Worm (Caenorhabditis elegans) whole organism, late embryonic: Measurements from ENCODE around the gene K09E2.1.

Source experiments
- C38D4.7 ChIP-seq: fragments of 200-800 bp; sonication (Bioruptor generic); optimal IDR thresholded peaks from 2 replicates; lab custom pipeline; 2018; ENCODE audit warnings: mild to moderate bottlenecking, missing genetic modification characterization, moderate library complexity, missing compliant biosample characterization
- F13H6.1 ChIP-seq: sonication (generic microtip); optimal IDR thresholded peaks from 2 replicates; lab custom pipeline; 2016; ENCODE audit warnings: missing genetic modification characterization, missing compliant biosample characterization
- K02D7.2 ChIP-seq: sonication (generic microtip); optimal IDR thresholded peaks from 2 replicates; lab custom pipeline; 2017; ENCODE audit warnings: mild to moderate bottlenecking, missing genetic modification characterization, missing compliant biosample characterization
- K09A11.1 ChIP-seq: sonication (generic microtip); optimal IDR thresholded peaks from 2 replicates; lab custom pipeline; 2017; ENCODE audit warnings: antibody characterized with exemption, mild to moderate bottlenecking, missing genetic modification characterization, missing compliant biosample characterization; ENCODE audit not compliant: insufficient read depth
- T23F11.4 ChIP-seq: fragments of 200-800 bp; sonication (Bioruptor generic); optimal IDR thresholded peaks from 2 replicates; lab custom pipeline; 2018; ENCODE audit warnings: mild to moderate bottlenecking, missing genetic modification characterization, missing compliant biosample characterization
- Y22D7AL.16 ChIP-seq: sonication (generic microtip); optimal IDR thresholded peaks from 2 replicates; lab custom pipeline; 2016; ENCODE audit warnings: missing genetic modification characterization, missing compliant biosample characterization
- ahr-1 ChIP-seq: sonication (generic microtip); optimal IDR thresholded peaks from 2 replicates; lab custom pipeline; 2016; ENCODE audit warnings: missing genetic modification characterization, missing compliant biosample characterization
- ama-1 ChIP-seq: fragments of 150-350 bp; optimal IDR thresholded peaks from 2 replicates; lab custom pipeline; 2014
- ceh-14 ChIP-seq: sonication (generic microtip); optimal IDR thresholded peaks from 2 replicates; lab custom pipeline; 2016; ENCODE audit warnings: missing genotype, missing genetic modification characterization, missing compliant biosample characterization
- ceh-19 ChIP-seq: fragments of 200-800 bp; sonication (Bioruptor generic); optimal IDR thresholded peaks from 2 replicates; lab custom pipeline; 2018; ENCODE audit warnings: mild to moderate bottlenecking, missing genetic modification characterization, missing compliant biosample characterization
- ceh-22 ChIP-seq: sonication (generic microtip); optimal IDR thresholded peaks from 2 replicates; lab custom pipeline; 2017; ENCODE audit warnings: missing biosample characterization, missing genetic modification characterization
- ceh-31 ChIP-seq: sonication (generic microtip); optimal IDR thresholded peaks from 2 replicates; lab custom pipeline; 2016; ENCODE audit warnings: missing genetic modification characterization, missing compliant biosample characterization
- ceh-45 ChIP-seq: fragments of 200-800 bp; sonication (Bioruptor generic); IDR thresholded peaks from 2 replicates; pipeline ENCODE4 v1.3.6; 2022; ENCODE audit warnings: missing genetic modification reagents, missing genetic modification characterization, missing compliant biosample characterization
- ceh-9 ChIP-seq: sonication (generic microtip); optimal IDR thresholded peaks from 2 replicates; lab custom pipeline; 2016; ENCODE audit warnings: mild to moderate bottlenecking, missing genetic modification characterization, inconsistent platforms, missing compliant biosample characterization
- che-1 ChIP-seq: sonication (generic microtip); optimal IDR thresholded peaks from 2 replicates; lab custom pipeline; 2016; ENCODE audit warnings: mild to moderate bottlenecking, missing genetic modification characterization, missing compliant biosample characterization
- dmd-4 ChIP-seq: sonication (generic microtip); optimal IDR thresholded peaks from 2 replicates; lab custom pipeline; 2016; ENCODE audit warnings: borderline replicate concordance, missing genetic modification characterization, missing compliant biosample characterization
- elt-2 ChIP-seq: sonication (generic microtip); optimal IDR thresholded peaks from 2 replicates; lab custom pipeline; 2016; ENCODE audit warnings: missing genetic modification reagents, missing genetic modification characterization, missing compliant biosample characterization
- ets-4 ChIP-seq: sonication (generic microtip); optimal IDR thresholded peaks from 2 replicates; lab custom pipeline; 2016; ENCODE audit warnings: missing genetic modification characterization, missing compliant biosample characterization
- fax-1 ChIP-seq: sonication (generic microtip); optimal IDR thresholded peaks from 2 replicates; lab custom pipeline; 2016; ENCODE audit warnings: missing genotype, missing genetic modification characterization, missing compliant biosample characterization
- fkh-10 ChIP-seq: fragments of 150-350 bp; optimal IDR thresholded peaks from 2 replicates; lab custom pipeline; 2014; ENCODE audit warnings: missing biosample characterization, missing genetic modification reagents, missing genetic modification characterization
- fkh-6 ChIP-seq: sonication (generic microtip); optimal IDR thresholded peaks from 2 replicates; lab custom pipeline; 2016; ENCODE audit warnings: missing genetic modification characterization, missing compliant biosample characterization
- hlh-15 ChIP-seq: sonication (generic microtip); optimal IDR thresholded peaks from 2 replicates; lab custom pipeline; 2016; ENCODE audit warnings: missing genetic modification characterization, missing compliant biosample characterization
- hlh-30 ChIP-seq: sonication (generic microtip); optimal IDR thresholded peaks from 2 replicates; lab custom pipeline; 2017; ENCODE audit warnings: antibody characterized with exemption, missing genetic modification characterization, missing compliant biosample characterization; ENCODE audit not compliant: insufficient read depth
- hlh-8 ChIP-seq: sonication (generic microtip); optimal IDR thresholded peaks from 2 replicates; lab custom pipeline; 2016; ENCODE audit warnings: missing genotype, missing genetic modification characterization, missing compliant biosample characterization
- lim-6 ChIP-seq: sonication (generic microtip); optimal IDR thresholded peaks from 2 replicates; lab custom pipeline; 2016; ENCODE audit warnings: missing genetic modification characterization, missing compliant biosample characterization
- lin-11 ChIP-seq: fragments of 200-800 bp; sonication (Bioruptor generic); optimal IDR thresholded peaks from 2 replicates; lab custom pipeline; 2018; ENCODE audit warnings: mild to moderate bottlenecking, missing genetic modification characterization, missing compliant biosample characterization
- madf-2 ChIP-seq: sonication (generic microtip); optimal IDR thresholded peaks from 2 replicates; lab custom pipeline; 2017; ENCODE audit warnings: missing genetic modification characterization, missing compliant biosample characterization
- mec-3 ChIP-seq: sonication (generic microtip); optimal IDR thresholded peaks from 2 replicates; lab custom pipeline; 2016; ENCODE audit warnings: borderline replicate concordance, missing genetic modification characterization, missing compliant biosample characterization
- nfya-1 ChIP-seq: sonication (generic microtip); optimal IDR thresholded peaks from 2 replicates; lab custom pipeline; 2017; ENCODE audit warnings: missing genetic modification characterization, mild to moderate bottlenecking, missing compliant biosample characterization, antibody characterized with exemption, moderate library complexity
- nhr-11 ChIP-seq: fragments of 150-350 bp; optimal IDR thresholded peaks from 2 replicates; lab custom pipeline; 2014; ENCODE audit warnings: missing biosample characterization, missing genetic modification characterization
- pat-9 ChIP-seq: fragments of 200-800 bp; sonication (Bioruptor generic); optimal IDR thresholded peaks from 2 replicates; lab custom pipeline; 2018; ENCODE audit warnings: mild to moderate bottlenecking, missing genetic modification characterization, moderate library complexity, missing compliant biosample characterization
- pax-1 ChIP-seq: fragments of 150-350 bp; optimal IDR thresholded peaks from 2 replicates; lab custom pipeline; 2014; ENCODE audit warnings: missing biosample characterization, missing genetic modification characterization
- pha-2 ChIP-seq: sonication (generic microtip); optimal IDR thresholded peaks from 2 replicates; lab custom pipeline; 2017; ENCODE audit warnings: mild to moderate bottlenecking, missing genetic modification characterization, missing compliant biosample characterization
- pqm-1 ChIP-seq: sonication (generic microtip); optimal IDR thresholded peaks from 2 replicates; lab custom pipeline; 2016; ENCODE audit warnings: missing genetic modification characterization, missing compliant biosample characterization
- ref-2 ChIP-seq: sonication (generic microtip); optimal IDR thresholded peaks from 2 replicates; lab custom pipeline; 2016; ENCODE audit warnings: missing genetic modification characterization, missing compliant biosample characterization
- sdc-2 ChIP-seq: sonication (generic microtip); optimal IDR thresholded peaks from 2 replicates; lab custom pipeline; 2016; ENCODE audit warnings: missing genotype, missing genetic modification characterization, missing compliant biosample characterization
- sox-2 ChIP-seq: fragments of 200-800 bp; sonication (Bioruptor generic); IDR thresholded peaks from 2 replicates; pipeline ENCODE4 v1.3.6; 2022; ENCODE audit warnings: missing genetic modification reagents, missing genetic modification characterization, missing compliant biosample characterization
- sox-4 ChIP-seq: sonication (generic microtip); optimal IDR thresholded peaks from 2 replicates; lab custom pipeline; 2017; ENCODE audit warnings: mild to moderate bottlenecking, missing genetic modification characterization, inconsistent platforms, missing compliant biosample characterization
- unc-3 ChIP-seq, 2 experiments: fragments of 200-800 bp in 1 of 2; sonication (Bioruptor generic) in 1 of 2; sonication (generic microtip) in 1 of 2; conservative IDR thresholded peaks in 1 of 2; optimal IDR thresholded peaks in 1 of 2; 2 replicates each; pipeline versions ENCODE4 v1.3.6 to Lab custom; 2016 to 2022; ENCODE audit warnings: missing compliant biosample characterization in 2 of 2, missing genetic modification characterization in 2 of 2, missing genetic modification reagents in 1 of 2
- unc-42 ChIP-seq: sonication (generic microtip); optimal IDR thresholded peaks from 2 replicates; lab custom pipeline; 2016; ENCODE audit warnings: missing genotype, missing genetic modification characterization, missing compliant biosample characterization

The K09E2.1 gene

DNA sequence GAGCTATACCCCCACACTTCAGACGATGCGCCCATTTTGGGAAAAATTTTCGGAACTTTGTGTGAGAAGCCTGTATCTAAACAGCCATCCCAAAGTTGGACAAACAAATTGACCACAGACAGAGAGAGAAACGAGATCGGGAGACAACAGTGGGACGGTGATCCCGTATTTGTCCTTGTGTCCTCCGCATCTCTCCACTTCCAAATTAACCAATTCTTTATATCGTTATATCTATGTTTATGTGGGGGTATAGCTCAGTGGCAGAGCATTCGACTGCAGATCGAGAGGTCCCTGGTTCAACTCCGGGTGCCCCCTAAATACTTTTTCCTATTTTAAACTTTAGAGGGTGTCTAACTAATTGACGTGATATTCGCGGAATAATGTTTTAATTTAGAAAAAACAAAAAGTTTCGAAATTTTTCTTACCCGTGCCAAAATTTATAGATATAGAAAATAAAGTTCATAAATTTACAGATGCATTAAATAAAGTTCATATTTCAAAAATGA, 43.0 kb upstream of the K09E2.1 start (continued):
- TF ChIP-seq hlh-15 (tag; lab: Kevin White, UChicago) (peak; percentile 54), hlh-30 (tag; lab: Kevin White, UChicago) (no peak), unc-3 (GFP tag; conservative IDR thresholded peaks at IDR 0.05; lab: Robert Waterston, UW) (peak; percentile 48; the same call in 1 of the 2 replicates), unc-3 (tag; optimal IDR thresholded peaks at IDR 0.05; lab: Kevin White, UChicago) (peak; percentile 18), fkh-6 (tag; lab: Kevin White, UChicago) (peak; percentile 63), ceh-14 (tag; lab: Kevin White, UChicago) (no peak), mec-3 (tag; lab: Kevin White, UChicago) (no peak), sox-4 (tag; lab: Kevin White, UChicago) (peak; percentile 56), K02D7.2 (tag; lab: Kevin White, UChicago) (no peak), K09A11.1 (no peak), nfya-1 (tag; lab: Kevin White, UChicago) (no peak), sdc-2 (tag; lab: Kevin White, UChicago) (no peak), lin-11 (tag; lab: Kevin White, UChicago) (peak; percentile 11), ceh-31 (tag; lab: Kevin White, UChicago) (no peak), ceh-22 (tag; lab: Kevin White, UChicago) (no peak), C38D4.7 (GFP tag; lab: Kevin White, UChicago) (peak; percentile 68), ceh-45 (GFP tag; lab: Robert Waterston, UW) (peak; percentile 23; the same call in 1 of the 2 replicates), madf-2 (tag; lab: Kevin White, UChicago) (no peak), ahr-1 (tag; lab: Kevin White, UChicago) (no peak), ceh-19 (GFP tag; lab: Kevin White, UChicago) (peak; percentile 69)
- TF ChIP-seq, all 69 proteins: peak for 26

DNA sequence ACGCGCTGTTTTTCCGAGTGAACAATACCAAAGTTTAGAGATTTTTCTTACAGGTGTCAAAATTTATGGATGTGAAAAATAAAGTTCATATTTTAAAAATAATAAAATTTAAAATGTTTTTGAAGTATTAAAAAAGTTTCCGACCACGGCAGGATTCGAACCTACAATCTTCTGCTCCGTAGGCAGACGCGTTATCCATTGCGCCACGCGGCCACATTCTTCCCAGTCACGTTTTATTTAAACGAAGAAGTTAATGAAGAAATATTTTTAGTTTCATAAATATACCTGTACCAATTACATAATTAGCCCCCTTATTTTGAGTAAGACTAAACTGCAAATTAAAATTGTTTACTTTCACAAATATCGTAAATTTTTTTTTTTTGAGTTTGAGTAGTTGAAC, 41.0 kb upstream of the K09E2.1 start:
- no peak for TF ChIP-seq dmd-4 (tag; lab: Kevin White, UChicago)
- TF ChIP-seq T23F11.4 (GFP tag; lab: Kevin White, UChicago), result no peak
- no peak for TF ChIP-seq hlh-8
- TF ChIP-seq fkh-6 (tag; lab: Kevin White, UChicago), result no peak
- no peak for TF ChIP-seq ceh-45 (GFP tag; lab: Robert Waterston, UW)
- no peak for TF ChIP-seq pha-2 (tag; lab: Kevin White, UChicago)
- no peak for TF ChIP-seq sdc-2 (tag; lab: Kevin White, UChicago)
- no peak for TF ChIP-seq ceh-14 (tag; lab: Kevin White, UChicago)
- no peak for TF ChIP-seq F13H6.1 (tag; lab: Kevin White, UChicago)
- TF ChIP-seq fkh-10, result no peak
- TF ChIP-seq fax-1 (tag; lab: Kevin White, UChicago), result no peak
- TF ChIP-seq ref-2 (tag; lab: Kevin White, UChicago), result no peak
- no peak for TF ChIP-seq pqm-1 (tag; lab: Kevin White, UChicago)

- TF ChIP-seq pat-9 (tag; lab: Kevin White, UChicago), result no peak
- no peak for TF ChIP-seq lim-6 (tag; lab: Kevin White, UChicago)
- TF ChIP-seq nhr-11 (tag; lab: Kevin White, UChicago), result no peak
- TF ChIP-seq pax-1 (tag; lab: Kevin White, UChicago), result no peak
- no peak for TF ChIP-seq ceh-9 (tag; lab: Kevin White, UChicago)
- TF ChIP-seq ceh-14 (tag; lab: Kevin White, UChicago), result no peak
- no peak for TF ChIP-seq ets-4 (tag; lab: Kevin White, UChicago)
- no peak for TF ChIP-seq Y22D7AL.16 (tag; lab: Kevin White, UChicago)
- TF ChIP-seq che-1, result no peak
- no peak for TF ChIP-seq lin-11 (tag; lab: Kevin White, UChicago)
- TF ChIP-seq hlh-30 (tag; lab: Kevin White, UChicago), result no peak
- TF ChIP-seq ama-1 (lab: Kevin White, UChicago), result no peak
- no peak for TF ChIP-seq unc-42 (tag; lab: Kevin White, UChicago)
- TF ChIP-seq elt-2, result no peak
- TF ChIP-seq sox-2 (GFP tag; lab: Robert Waterston, UW), result no peak
- TF ChIP-seq, all 69 proteins: peak for 0
These were observed 37.9 kb upstream of the K09E2.1 start, which contains the start of gene stg-2 for ce11 chrX:8643817-8644216. Gene stg-2, minus strand, starts transcription at chrX:8643917.
